Worm (Caenorhabditis elegans) whole organism, young adult: ENCODE results near the gene cdh-3.

Source experiments
- F49E8.2 ChIP-seq: sonication (generic microtip); optimal IDR thresholded peaks from 3 replicates; lab custom pipeline; 2017; ENCODE audit warnings: missing genetic modification characterization, mild to moderate bottlenecking, missing compliant biosample characterization, antibody characterized with exemption, moderate library complexity; ENCODE audit not compliant: insufficient read depth
- F57C9.4 ChIP-seq: sonication (generic microtip); optimal IDR thresholded peaks from 2 replicates; lab custom pipeline; 2017; ENCODE audit warnings: mild to moderate bottlenecking, missing genetic modification characterization, missing compliant biosample characterization
- aptf-2 ChIP-seq: fragments of 200-800 bp; sonication (Bioruptor generic); conservative IDR thresholded peaks from 2 replicates; pipeline ENCODE4 v1.3.6; 2022; ENCODE audit warnings: missing genetic modification reagents, missing genetic modification characterization, missing compliant biosample characterization
- bed-2 ChIP-seq: fragments of 200-800 bp; sonication (Bioruptor generic); IDR thresholded peaks from 2 replicates; pipeline ENCODE4 v1.3.6; 2022; ENCODE audit warnings: missing genetic modification reagents, missing genetic modification characterization, missing compliant biosample characterization
- gei-17 ChIP-seq: fragments of 200-800 bp; sonication (Bioruptor generic); optimal IDR thresholded peaks from 2 replicates; lab custom pipeline; 2018; ENCODE audit warnings: mild to moderate bottlenecking, missing genetic modification characterization, missing compliant biosample characterization
- mel-28 ChIP-seq: sonication (generic microtip); optimal IDR thresholded peaks from 2 replicates; lab custom pipeline; 2016; ENCODE audit warnings: borderline replicate concordance, mild to moderate bottlenecking, missing genetic modification characterization, missing compliant biosample characterization
- mes-4 ChIP-seq: sonication (generic microtip); optimal IDR thresholded peaks from 2 replicates; lab custom pipeline; 2016; ENCODE audit warnings: missing genotype, missing genetic modification characterization, missing compliant biosample characterization
- nfya-1 ChIP-seq: sonication (generic microtip); optimal IDR thresholded peaks from 2 replicates; lab custom pipeline; 2017; ENCODE audit warnings: antibody characterized with exemption, missing compliant biosample characterization, missing genetic modification characterization, borderline replicate concordance; ENCODE audit not compliant: insufficient read depth
- nfya-2 ChIP-seq: fragments of 200-800 bp; sonication (Bioruptor generic); IDR thresholded peaks from 2 replicates; pipeline ENCODE4 v1.3.6; 2022; ENCODE audit warnings: missing genetic modification reagents, missing genetic modification characterization, missing compliant biosample characterization
- nhr-179 ChIP-seq: sonication (generic microtip); optimal IDR thresholded peaks from 2 replicates; lab custom pipeline; 2016; ENCODE audit warnings: mild to moderate bottlenecking, missing genetic modification characterization, missing compliant biosample characterization
- snpc-4 ChIP-seq, 5 experiments: fragments of 150-350 bp in 1 of 5; sonication (generic microtip) in 4 of 5; optimal IDR thresholded peaks; 2 replicates each; lab custom pipeline; 2014 to 2018; ENCODE audit warnings: missing genetic modification characterization in 5 of 5, missing biosample characterization in 3 of 5, antibody characterized with exemption in 2 of 5, mild to moderate bottlenecking in 2 of 5, missing compliant biosample characterization in 2 of 5, missing genotype in 2 of 5, moderate library complexity in 2 of 5, missing genetic modification reagents in 1 of 5
- ztf-25 ChIP-seq: fragments of 200-800 bp; sonication (Bioruptor generic); IDR thresholded peaks from 2 replicates; pipeline ENCODE4 v1.3.6; 2022; ENCODE audit warnings: missing genetic modification reagents, missing genetic modification characterization, missing compliant biosample characterization

- no peak for TF ChIP-seq F57C9.4 (tag; lab: Kevin White, UChicago)
- TF ChIP-seq nfya-1 = no peak
- no peak for TF ChIP-seq mes-4 (tag; lab: Kevin White, UChicago)
- TF ChIP-seq nfya-2 (GFP tag; lab: Robert Waterston, UW) = no peak
- no peak for TF ChIP-seq F49E8.2 (tag; lab: Kevin White, UChicago)
- no peak for TF ChIP-seq nhr-179 (tag; lab: Kevin White, UChicago)
- TF ChIP-seq gei-17 (GFP tag; lab: Kevin White, UChicago) = no peak
- no peak for TF ChIP-seq aptf-2
- TF ChIP-seq bed-2 = no peak
- TF ChIP-seq snpc-4 (GFP tag; optimal IDR thresholded peaks at IDR 0.05; lab: Kevin White, UChicago) = no peak
- TF ChIP-seq snpc-4 (tag; optimal IDR thresholded peaks at IDR 0.05; lab: Kevin White, UChicago) = no peak
- no peak for TF ChIP-seq mel-28 (tag; lab: Kevin White, UChicago)
- no peak for TF ChIP-seq ztf-25
These were observed 29.8 kb downstream of the cdh-3 start for ce11 chrIII:7724433-7724832.
